Worm (Caenorhabditis elegans): Measurements from ENCODE around the gene stau-1.

DNA sequence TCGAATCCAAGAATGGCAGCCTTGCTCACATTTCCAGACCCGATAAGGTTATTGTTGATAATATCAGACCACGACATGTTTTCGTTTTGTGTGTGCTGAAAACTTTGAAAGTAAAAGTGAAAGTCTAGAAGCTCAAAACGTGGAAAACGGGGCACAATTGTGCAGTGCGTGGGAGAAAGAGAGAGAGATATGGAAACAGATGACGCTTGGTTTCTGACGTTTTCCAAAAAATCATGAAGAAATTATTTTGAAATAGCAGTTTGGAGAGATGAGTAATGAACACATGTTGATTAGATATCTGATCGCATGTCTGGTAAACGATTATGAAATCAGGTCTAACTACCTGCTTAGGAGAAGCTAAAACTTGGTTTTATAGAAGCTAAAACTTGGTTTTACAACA, 45.5 kb upstream of the stau-1 start, which contains the start of gene pfn-3:
- TF ChIP-seq lin-11 (tag; optimal IDR thresholded peaks at IDR 0.05) (no peak), ceh-82 (tag; optimal IDR thresholded peaks at IDR 0.05) (no peak), nhr-129 (tag; optimal IDR thresholded peaks at IDR 0.05) (peak; percentile 48), ceh-16 (tag; optimal IDR thresholded peaks at IDR 0.05) (no peak), unc-39 (tag; optimal IDR thresholded peaks at IDR 0.05) (no peak), fos-1 (tag; optimal IDR thresholded peaks at IDR 0.05) (no peak), sem-4 (tag; optimal IDR thresholded peaks at IDR 0.05) (no peak), ama-1 (optimal IDR thresholded peaks at IDR 0.05) (no peak), F13H6.1 (tag; optimal IDR thresholded peaks at IDR 0.05) (no peak), ZK546.5 (tag; optimal IDR thresholded peaks at IDR 0.05) (no peak), nhr-77 (tag; optimal IDR thresholded peaks at IDR 0.05) (no peak), nhr-11 (tag; optimal IDR thresholded peaks at IDR 0.05) (no peak)
